Fruit fly (Drosophila melanogaster) whole organism, wandering third instar larva: Measurements from ENCODE around the gene CG42795.

Source experiments
- Abd-B ChIP-seq: fragments of >200 bp; optimal IDR thresholded peaks from 2 replicates; lab custom pipeline; 2017; ENCODE audit warnings: missing biosample characterization, missing genetic modification characterization
- CG9705 ChIP-seq: fragments of 200-800 bp; sonication (Bioruptor generic); optimal IDR thresholded peaks from 2 replicates; lab custom pipeline; 2018; ENCODE audit warnings: missing biosample characterization, mild to moderate bottlenecking, missing genetic modification characterization
- CrebA ChIP-seq: fragments of 200-800 bp; sonication (Bioruptor generic); optimal IDR thresholded peaks from 2 replicates; lab custom pipeline; 2016; ENCODE audit warnings: missing biosample characterization, mild to moderate bottlenecking, missing genetic modification characterization, borderline replicate concordance
- Dfd ChIP-seq: fragments of >200 bp; optimal IDR thresholded peaks from 2 replicates; lab custom pipeline; 2017; ENCODE audit warnings: missing biosample characterization, missing genetic modification characterization
- Dif ChIP-seq: fragments of 200-275, 200-300 bp; sonication (Bioruptor generic); optimal IDR thresholded peaks from 2 replicates; lab custom pipeline; 2018; ENCODE audit warnings: missing biosample characterization, missing genetic modification characterization; ENCODE audit not compliant: partially characterized antibody
- Hnf4 ChIP-seq: fragments of 200-800 bp; sonication (Bioruptor generic); optimal IDR thresholded peaks from 2 replicates; lab custom pipeline; 2016; ENCODE audit warnings: missing biosample characterization, mild to moderate bottlenecking, missing genetic modification characterization
- Hr78 ChIP-seq: fragments of >200 bp; optimal IDR thresholded peaks from 2 replicates; lab custom pipeline; 2017; ENCODE audit warnings: missing biosample characterization, missing genetic modification characterization
- OdsH ChIP-seq: fragments of 200-800 bp; sonication (Bioruptor generic); optimal IDR thresholded peaks from 2 replicates; lab custom pipeline; 2016; ENCODE audit warnings: missing biosample characterization, mild to moderate bottlenecking, missing genetic modification characterization
- Sp1 ChIP-seq: fragments of 200-800 bp; sonication (Bioruptor generic); optimal IDR thresholded peaks from 3 replicates; lab custom pipeline; 2019; ENCODE audit warnings: missing biosample characterization, mild to moderate bottlenecking, missing genetic modification characterization, moderate library complexity
- br ChIP-seq: fragments of 200-800 bp; sonication (Bioruptor generic); optimal IDR thresholded peaks from 2 replicates; lab custom pipeline; 2016; ENCODE audit warnings: missing biosample characterization, missing genetic modification characterization
- h ChIP-seq: fragments of 200-800 bp; sonication (Bioruptor generic); optimal IDR thresholded peaks from 3 replicates; lab custom pipeline; 2016; ENCODE audit warnings: missing biosample characterization, mild to moderate bottlenecking, missing genetic modification characterization
- lola ChIP-seq: fragments of >200 bp; optimal IDR thresholded peaks from 2 replicates; lab custom pipeline; 2017; ENCODE audit warnings: missing biosample characterization, missing genetic modification characterization
- psq ChIP-seq: fragments of 200-800 bp; sonication (Bioruptor generic); optimal IDR thresholded peaks from 3 replicates; lab custom pipeline; 2017; ENCODE audit warnings: missing biosample characterization, mild to moderate bottlenecking, missing genetic modification characterization, moderate library complexity

DNA sequence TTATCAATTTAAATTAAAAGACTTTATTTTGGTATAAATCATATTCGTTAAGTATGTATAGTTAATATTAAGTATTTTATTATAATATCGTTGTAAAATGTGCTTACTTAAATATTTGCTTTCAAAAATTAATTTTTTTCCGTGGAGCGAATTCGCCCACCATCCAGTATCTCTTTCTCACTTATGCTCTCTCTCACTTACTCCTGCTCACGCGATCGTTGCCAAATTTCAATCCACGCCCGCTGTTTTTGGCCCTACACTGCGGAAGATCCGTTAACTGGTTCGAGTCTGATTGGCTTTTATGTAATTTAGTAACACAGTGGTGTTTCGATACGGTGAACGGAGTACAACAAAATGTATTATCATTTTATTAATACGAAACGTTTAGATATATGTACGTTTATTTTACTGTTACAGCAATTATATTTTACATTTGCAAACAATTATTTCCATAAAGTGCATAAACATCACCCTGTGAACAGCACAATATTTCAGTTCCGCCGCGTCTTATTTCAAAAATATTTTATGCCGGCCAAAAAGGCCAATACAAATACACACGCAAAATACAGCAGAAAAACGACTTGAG is 40.2 kb downstream of the CG42795 start:
- no peak for TF ChIP-seq Hr78 (GFP tag; lab: Kevin White, UChicago)
- TF ChIP-seq OdsH (GFP tag; lab: Kevin White, UChicago) = peak; percentile 75
- peak; percentile 25 for TF ChIP-seq CrebA (GFP tag; lab: Kevin White, UChicago)
- peak; percentile 74 for TF ChIP-seq psq (GFP tag; lab: Kevin White, UChicago)
- peak; percentile 63 for TF ChIP-seq h (GFP tag; lab: Kevin White, UChicago)
- no peak for TF ChIP-seq Dif (GFP tag; lab: Kevin White, UChicago)
- TF ChIP-seq Hnf4 (GFP tag; lab: Kevin White, UChicago) = no peak
- peak; percentile 80 for TF ChIP-seq Sp1
- peak; percentile 38 for TF ChIP-seq CG9705
- TF ChIP-seq lola (GFP tag; lab: Kevin White, UChicago) = no peak
- TF ChIP-seq Abd-B (GFP tag; lab: Kevin White, UChicago) = no peak
- no peak for TF ChIP-seq Dfd (GFP tag; lab: Kevin White, UChicago)
- peak; percentile 53 for TF ChIP-seq br
